Worm (Caenorhabditis elegans): ENCODE results near the gene hmt-1.

The hmt-1 gene

DNA sequence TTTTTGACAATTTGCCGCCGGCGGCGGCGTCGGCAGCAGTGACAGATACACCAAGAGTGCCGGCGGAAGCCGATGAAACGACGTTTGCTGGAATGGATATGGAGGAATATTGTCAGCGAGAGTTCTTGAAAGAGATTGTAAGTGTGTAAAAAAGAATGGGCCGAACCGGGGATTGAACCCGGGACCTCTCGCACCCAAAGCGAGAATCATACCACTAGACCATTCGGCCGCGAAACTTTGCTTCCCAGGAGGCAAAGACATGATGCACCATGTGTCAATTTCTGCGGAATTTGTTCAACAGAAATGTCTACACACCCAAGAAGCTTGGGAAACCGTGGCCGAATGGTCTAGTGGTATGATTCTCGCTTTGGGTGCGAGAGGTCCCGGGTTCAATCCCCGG, 33.1 kb downstream of the hmt-1 start (continued):
- TF ChIP-seq lin-29 (GFP tag; IDR thresholded peaks at IDR 0.05) = peak; percentile 82
- no peak; the same call in 1 of the 2 replicates for TF ChIP-seq F44E2.7 (GFP tag; IDR thresholded peaks at IDR 0.05)
- no peak for TF ChIP-seq nhr-237 (tag; optimal IDR thresholded peaks at IDR 0.05)
- TF ChIP-seq hlh-30 (tag; optimal IDR thresholded peaks at IDR 0.05; ENCODE audit: insufficient read depth) = peak; percentile 76
- no peak for TF ChIP-seq lin-15B (tag; optimal IDR thresholded peaks at IDR 0.05)
- TF ChIP-seq daf-12 (tag; optimal IDR thresholded peaks at IDR 0.05) = no peak
- TF ChIP-seq ZK337.2 (GFP tag; IDR thresholded peaks at IDR 0.05) = peak; percentile 75
- TF ChIP-seq madf-9 (GFP tag; conservative IDR thresholded peaks at IDR 0.05) = peak; percentile 90
- TF ChIP-seq D1046.2 (GFP tag; IDR thresholded peaks at IDR 0.05) = peak; percentile 78; the same call in 1 of the 2 replicates
- TF ChIP-seq duxl-1 (tag; optimal IDR thresholded peaks at IDR 0.05; ENCODE audit: poor library complexity) = peak; percentile 79
- peak; percentile 50 for TF ChIP-seq nhr-77 (tag; optimal IDR thresholded peaks at IDR 0.05)
- TF ChIP-seq F10B5.3 (tag; optimal IDR thresholded peaks at IDR 0.05) = peak; percentile 40
- peak; percentile 88 for TF ChIP-seq dmd-9 (GFP tag; IDR thresholded peaks at IDR 0.05)
- peak; percentile 60 for TF ChIP-seq F49E8.2 (tag; optimal IDR thresholded peaks at IDR 0.05; ENCODE audit: borderline replicate concordance)
- TF ChIP-seq aly-2 (tag; optimal IDR thresholded peaks at IDR 0.05) = no peak
- no peak for TF ChIP-seq skn-1 (tag; optimal IDR thresholded peaks at IDR 0.05)
- peak; percentile 95 for TF ChIP-seq T26A8.4 (GFP tag; IDR thresholded peaks at IDR 0.05)
- TF ChIP-seq zfp-3 (GFP tag; conservative IDR thresholded peaks at IDR 0.05) = peak; percentile 87
- peak; percentile 73 for TF ChIP-seq nhr-42 (GFP tag; IDR thresholded peaks at IDR 0.05)
- no peak for TF ChIP-seq ceh-28 (tag; optimal IDR thresholded peaks at IDR 0.05)
- peak; percentile 82 for TF ChIP-seq lin-1 (GFP tag; IDR thresholded peaks at IDR 0.05)
- TF ChIP-seq mes-2 (tag; optimal IDR thresholded peaks at IDR 0.05; ENCODE audit: poor library complexity, severe bottlenecking) = peak; percentile 87
- peak; percentile 98 for TF ChIP-seq aha-1 (tag)
- TF ChIP-seq nhr-76 (tag; optimal IDR thresholded peaks at IDR 0.05) = no peak
- peak; percentile 5 for TF ChIP-seq nhr-28 (tag; optimal IDR thresholded peaks at IDR 0.05)
- no peak for TF ChIP-seq nhr-10 (tag; optimal IDR thresholded peaks at IDR 0.05)
- TF ChIP-seq rbr-2 (tag; optimal IDR thresholded peaks at IDR 0.05) = peak; percentile 85
- TF ChIP-seq nhr-6 (tag; optimal IDR thresholded peaks at IDR 0.05) = peak; percentile 37
- TF ChIP-seq daf-16 (GFP tag; optimal IDR thresholded peaks at IDR 0.05) = peak; percentile 35 to 76
- TF ChIP-seq daf-16 (tag; optimal IDR thresholded peaks at IDR 0.05) = peak; percentile 37
- no peak for TF ChIP-seq sdz-12 (GFP tag; optimal IDR thresholded peaks at IDR 0.05)
- TF ChIP-seq nhr-41 (GFP tag; IDR thresholded peaks at IDR 0.05) = peak; percentile 61; the same call in 1 of the 2 replicates
- no peak for TF ChIP-seq ceh-82 (tag; optimal IDR thresholded peaks at IDR 0.05)
- peak; percentile 85 for TF ChIP-seq dmd-6 (GFP tag; IDR thresholded peaks at IDR 0.05)
- TF ChIP-seq ztf-11 (tag; optimal IDR thresholded peaks at IDR 0.05) = no peak
- TF ChIP-seq hlh-11 (tag; optimal IDR thresholded peaks at IDR 0.05) = peak; percentile 67
- TF ChIP-seq arid-1 (GFP tag; conservative IDR thresholded peaks at IDR 0.05) = peak; percentile 94
- TF ChIP-seq dpl-1 (GFP tag; optimal IDR thresholded peaks at IDR 0.05) = peak; percentile 72
- TF ChIP-seq egl-27 (tag; optimal IDR thresholded peaks at IDR 0.05) = no peak
- no peak for TF ChIP-seq unc-39 (tag; optimal IDR thresholded peaks at IDR 0.05)
- peak; percentile 89 for TF ChIP-seq lim-7 (GFP tag; IDR thresholded peaks at IDR 0.05)
- TF ChIP-seq unc-62 (GFP tag; optimal IDR thresholded peaks at IDR 0.05 in 1 of 2) = peak in 1 of 2 experiments; percentile 19
- no peak for TF ChIP-seq unc-62 (tag; optimal IDR thresholded peaks at IDR 0.05)
- TF ChIP-seq lin-38 (GFP tag; IDR thresholded peaks at IDR 0.05) = peak; percentile 91
- peak; percentile 64 for TF ChIP-seq set-16 (GFP tag; IDR thresholded peaks at IDR 0.05)
- TF ChIP-seq R02D3.7 (tag; optimal IDR thresholded peaks at IDR 0.05) = no peak
- TF ChIP-seq lir-3 (tag; optimal IDR thresholded peaks at IDR 0.05) = peak; percentile 32
- TF ChIP-seq nhr-11 (tag; optimal IDR thresholded peaks at IDR 0.05) = peak; percentile 21
- TF ChIP-seq daf-19 (GFP tag; conservative IDR thresholded peaks at IDR 0.05) = no peak
- TF ChIP-seq ceh-32 (tag; optimal IDR thresholded peaks at IDR 0.05; ENCODE audit: poor library complexity) = no peak
- TF ChIP-seq dmd-8 (GFP tag; IDR thresholded peaks at IDR 0.05) = peak; percentile 89
- TF ChIP-seq lin-39 (tag; optimal IDR thresholded peaks at IDR 0.05) = no peak
- peak; percentile 93; the same call in 1 of the 2 replicates for TF ChIP-seq Y75B8A.6 (GFP tag; IDR thresholded peaks at IDR 0.05)

Data from whole organism, L4 larva.